Worm (Caenorhabditis elegans): ENCODE results near the gene cogc-4.

Gene cogc-4

DNA sequence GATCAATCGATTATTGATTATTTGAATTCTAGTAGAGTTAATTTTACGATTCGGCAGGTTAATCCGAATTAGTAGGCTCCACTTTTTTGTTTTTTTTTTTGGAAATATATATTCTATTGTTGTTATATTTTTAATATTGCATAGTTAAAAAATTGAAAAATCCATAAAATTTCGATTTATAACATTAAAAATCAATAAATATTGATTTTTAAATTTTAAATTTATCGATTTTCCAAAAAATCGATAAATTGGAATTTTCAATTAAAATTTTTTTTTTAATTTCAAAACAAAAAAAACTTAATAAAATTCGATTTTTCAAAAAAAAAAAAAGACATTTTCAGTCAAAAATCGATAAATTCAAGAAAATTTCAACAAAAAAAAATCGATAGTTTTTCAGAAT, 16.8 kb downstream of the cogc-4 start:
- no peak for TF ChIP-seq F44E2.7 (GFP tag; IDR thresholded peaks at IDR 0.05)
- TF ChIP-seq ceh-28 (tag; optimal IDR thresholded peaks at IDR 0.05) = peak; percentile 68

ce11 chrII:1420806-1421463, 17.7 kb downstream of the cogc-4 start:
- TF ChIP-seq aha-1 (tag) = peak; percentile 94
- TF ChIP-seq ceh-44 (GFP tag; IDR thresholded peaks at IDR 0.05) = no peak
- TF ChIP-seq ceh-20 (GFP tag; IDR thresholded peaks at IDR 0.05) = no peak
- TF ChIP-seq unc-62 (GFP tag; optimal IDR thresholded peaks at IDR 0.05 in 1 of 2) = peak in 1 of 2 experiments; percentile 90
- TF ChIP-seq unc-62 (tag; optimal IDR thresholded peaks at IDR 0.05) = no peak

DNA sequence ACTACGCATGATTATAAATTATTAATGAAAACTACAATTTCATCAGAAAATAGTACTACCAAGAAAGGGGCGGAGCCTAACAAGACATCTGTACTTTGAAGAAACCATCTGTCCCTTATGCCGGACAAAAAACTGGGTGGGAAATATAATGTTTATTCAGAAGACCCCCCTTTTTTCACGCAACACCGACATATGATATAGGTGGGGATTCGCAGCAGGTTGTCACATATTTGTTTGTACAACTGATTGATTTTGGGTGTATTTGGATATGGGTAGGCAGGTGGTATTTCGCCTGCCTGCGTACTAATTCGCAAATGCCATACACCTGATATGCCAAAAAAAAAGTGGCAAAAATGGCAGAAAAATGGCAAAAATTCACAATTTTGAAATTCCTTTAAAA, 20.4 kb downstream of the cogc-4 start, which contains the start of gene Y51H7C.10:
Gene Y51H7C.10, minus strand, starts transcription at position 101 of the 400 bp plus-strand sequence.
- TF ChIP-seq pha-4 (GFP tag; IDR thresholded peaks at IDR 0.05) (no peak), pha-4 (tag; optimal IDR thresholded peaks at IDR 0.05) (no peak), pqm-1 (tag; optimal IDR thresholded peaks at IDR 0.05) (no peak), F37D6.2 (tag; optimal IDR thresholded peaks at IDR 0.05) (no peak), nhr-77 (tag; optimal IDR thresholded peaks at IDR 0.05) (no peak), daf-19 (GFP tag; conservative IDR thresholded peaks at IDR 0.05) (no peak), T20F7.1 (GFP tag; optimal IDR thresholded peaks at IDR 0.05) (no peak), nhr-25 (tag; optimal IDR thresholded peaks at IDR 0.05; ENCODE audit: borderline replicate concordance, insufficient read depth) (no peak), sdz-12 (GFP tag; optimal IDR thresholded peaks at IDR 0.05) (no peak), mxl-2 (GFP tag; conservative IDR thresholded peaks at IDR 0.05) (no peak), unc-39 (tag; optimal IDR thresholded peaks at IDR 0.05) (no peak), nhr-11 (tag; optimal IDR thresholded peaks at IDR 0.05) (no peak), hlh-30 (tag; optimal IDR thresholded peaks at IDR 0.05; ENCODE audit: insufficient read depth) (no peak), egl-43 (GFP tag; IDR thresholded peaks at IDR 0.05) (no peak), rbr-2 (tag; optimal IDR thresholded peaks at IDR 0.05) (no peak), nhr-76 (tag; optimal IDR thresholded peaks at IDR 0.05) (no peak), egl-27 (tag; optimal IDR thresholded peaks at IDR 0.05) (no peak), dve-1 (tag; optimal IDR thresholded peaks at IDR 0.05; ENCODE audit: insufficient read depth) (no peak)

DNA sequence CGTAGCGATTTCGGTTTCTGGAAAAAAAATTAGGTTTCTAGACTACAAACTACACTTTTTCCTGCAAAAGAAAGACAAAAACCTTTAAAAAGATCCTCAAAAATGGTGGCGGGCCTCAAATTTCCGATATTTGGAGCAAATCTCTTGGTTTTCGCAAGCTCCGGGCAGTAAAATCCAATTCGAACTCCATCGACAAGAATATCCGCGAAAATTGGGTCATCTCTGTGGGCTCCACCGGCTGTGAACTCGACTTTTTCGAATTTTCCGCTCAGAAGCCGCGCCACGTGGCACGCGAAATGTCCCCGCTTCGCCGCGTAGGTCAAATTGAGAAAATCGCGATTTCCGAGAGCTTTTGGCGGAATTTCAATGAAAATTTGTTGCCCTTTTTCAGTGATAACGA, 33.5 kb downstream of the cogc-4 start:
- TF ChIP-seq nhr-11 (tag; optimal IDR thresholded peaks at IDR 0.05) (no peak), aha-1 (tag) (peak; percentile 96)

ce11 chrII:1437449-1438335, 34.5 kb downstream of the cogc-4 start, which contains the start of gene nol-6:
Gene nol-6, minus strand, starts transcription at chrII:1437499.
- peak; percentile 75 for TF ChIP-seq R02D3.7 (tag; optimal IDR thresholded peaks at IDR 0.05)
- TF ChIP-seq duxl-1 (tag; optimal IDR thresholded peaks at IDR 0.05; ENCODE audit: poor library complexity) = no peak
- no peak for TF ChIP-seq ZK337.2 (GFP tag; IDR thresholded peaks at IDR 0.05)
- TF ChIP-seq Y48G9A.11 (GFP tag; IDR thresholded peaks at IDR 0.05) = peak; percentile 95
- peak; percentile 95 for TF ChIP-seq T20F7.1 (GFP tag; optimal IDR thresholded peaks at IDR 0.05)
- peak; percentile 38 for TF ChIP-seq nhr-28 (tag; optimal IDR thresholded peaks at IDR 0.05)
- TF ChIP-seq dve-1 (tag; optimal IDR thresholded peaks at IDR 0.05; ENCODE audit: insufficient read depth) = no peak
- no peak for TF ChIP-seq ceh-44 (GFP tag; IDR thresholded peaks at IDR 0.05)
- peak; percentile 82 for TF ChIP-seq dpl-1 (GFP tag; optimal IDR thresholded peaks at IDR 0.05)

Data from whole organism, L4 larva.